Worm (Caenorhabditis elegans): ENCODE data around the gene F31F4.1.
A peak's percentile ranks its signal among the peaks of the same experiment; 100 is the strongest.

ce11 chrV:731330-731729 lies 47.5 kb downstream of the F31F4.1 start:
- TF ChIP-seq ztf-11 (tag; optimal IDR thresholded peaks at IDR 0.05) (no peak), ZK546.5 (tag; optimal IDR thresholded peaks at IDR 0.05) (no peak), lin-39 (tag; optimal IDR thresholded peaks at IDR 0.05) (no peak), fkh-10 (GFP tag; optimal IDR thresholded peaks at IDR 0.05) (no peak), nhr-237 (tag; optimal IDR thresholded peaks at IDR 0.05) (no peak), egl-27 (tag; optimal IDR thresholded peaks at IDR 0.05) (no peak), lin-38 (GFP tag; IDR thresholded peaks at IDR 0.05) (peak; percentile 42), mep-1 (tag; optimal IDR thresholded peaks at IDR 0.05) (peak; percentile 79), nhr-77 (tag; optimal IDR thresholded peaks at IDR 0.05) (peak; percentile 83), lin-13 (GFP tag; optimal IDR thresholded peaks at IDR 0.05) (no peak), Y5F2A.4 (GFP tag; optimal IDR thresholded peaks at IDR 0.05) (no peak)
